Fruit fly (Drosophila melanogaster): ENCODE measurements around the gene CG14086.

CG14086 gene

dm6 chr3L:19261720-19262119 lies 13.9 kb upstream of the CG14086 start:
- TF ChIP-seq CG8765 (GFP tag; IDR thresholded peaks at IDR 0.05) (no peak), btn (GFP tag; optimal IDR thresholded peaks at IDR 0.05) (no peak), Med (GFP tag) (peak; percentile 21), CG11695 (GFP tag; IDR thresholded peaks at IDR 0.05) (no peak), ems (GFP tag; optimal IDR thresholded peaks at IDR 0.05) (no peak), CG10959 (GFP tag; IDR thresholded peaks at IDR 0.05) (no peak), CG7963 (GFP tag; IDR thresholded peaks at IDR 0.05; ENCODE audit: partially characterized antibody) (0 out of 3 replicates have a peak, but pooled peaks have one; percentile 54), sens (GFP tag) (peak; percentile 75)

dm6 chr3L:19263480-19264140 lies 12.0 kb upstream of the CG14086 start, which contains the start of the genes CG42374 and Mettl5:
CG42374 (plus strand) TSS chr3L:19263766.
Mettl5 (plus strand) TSS chr3L:19263766.
- TF ChIP-seq E2f2 (GFP tag; IDR thresholded peaks at IDR 0.05) (peak; percentile 30; the same call in 1 of the 2 replicates), slbo (GFP tag; IDR thresholded peaks at IDR 0.05) (peak; percentile 56), CG10654 (GFP tag; optimal IDR thresholded peaks at IDR 0.05) (no peak), CG5953 (GFP tag; IDR thresholded peaks at IDR 0.05) (0 out of 2 replicates have a peak, but pooled peaks have one; percentile 1), stc (GFP tag; IDR thresholded peaks at IDR 0.05) (peak; percentile 61; the same call in 1 of the 2 replicates), bsh (GFP tag; optimal IDR thresholded peaks at IDR 0.05) (peak in 1 of 2 experiments; percentile 62), B-H1 (GFP tag; IDR thresholded peaks at IDR 0.05) (no peak; the same call in 2 of the 3 replicates), ken (GFP tag; IDR thresholded peaks at IDR 0.05) (no peak), CG7928 (GFP tag; optimal IDR thresholded peaks at IDR 0.05) (no peak), ssp (GFP tag; IDR thresholded peaks at IDR 0.05) (no peak), tna (GFP tag; IDR thresholded peaks at IDR 0.05; ENCODE audit: partially characterized antibody) (no peak), lmd (GFP tag; IDR thresholded peaks at IDR 0.05) (peak; percentile 37), Antp (GFP tag; optimal IDR thresholded peaks at IDR 0.05) (no peak), MESR4 (GFP tag; optimal IDR thresholded peaks at IDR 0.05) (peak; percentile 25), MTF-1 (GFP tag; optimal IDR thresholded peaks at IDR 0.05; ENCODE audit: borderline replicate concordance) (peak; percentile 63), Dip3 (GFP tag; optimal IDR thresholded peaks at IDR 0.05) (no peak), CG6254 (GFP tag; optimal IDR thresholded peaks at IDR 0.05) (peak; percentile 31), CG34422 (GFP tag; IDR thresholded peaks at IDR 0.05) (peak; percentile 76; the same call in 1 of the 3 replicates), CG7839 (tag; optimal IDR thresholded peaks at IDR 0.05) (peak; percentile 61), CG14860 (GFP tag; IDR thresholded peaks at IDR 0.05; ENCODE audit: partially characterized antibody) (no peak), yki (optimal IDR thresholded peaks at IDR 0.05) (no peak), ase (GFP tag; IDR thresholded peaks at IDR 0.05) (0 out of 3 replicates have a peak, but pooled peaks have one; percentile 50), slou (GFP tag; optimal IDR thresholded peaks at IDR 0.05) (no peak), CG31388 (GFP tag; optimal IDR thresholded peaks at IDR 0.05) (no peak), al (GFP tag; IDR thresholded peaks at IDR 0.05) (0 out of 2 replicates have a peak, but pooled peaks have one; percentile 5), Adf1 (GFP tag; IDR thresholded peaks at IDR 0.05) (no peak; the same call in 1 of the 2 replicates), fd96Cb (tag; optimal IDR thresholded peaks at IDR 0.05) (peak; percentile 44), E2f1 (GFP tag; IDR thresholded peaks at IDR 0.05) (peak; percentile 25; the same call in 1 of the 2 replicates), ro (GFP tag; IDR thresholded peaks at IDR 0.05) (no peak), CG17359 (tag; optimal IDR thresholded peaks at IDR 0.05) (peak; percentile 45), CG43689 (GFP tag; IDR thresholded peaks at IDR 0.05) (no peak), CG1233 (GFP tag; optimal IDR thresholded peaks at IDR 0.05) (peak; percentile 47), Ssrp (tag; optimal IDR thresholded peaks at IDR 0.05) (peak; percentile 31), CG2120 (GFP tag; optimal IDR thresholded peaks at IDR 0.05) (peak; percentile 32), CG18619 (GFP tag; optimal IDR thresholded peaks at IDR 0.05) (peak; percentile 24), CG7987 (GFP tag; optimal IDR thresholded peaks at IDR 0.05) (peak; percentile 13), Awh (GFP tag; IDR thresholded peaks at IDR 0.05) (peak; percentile 60; the same call in 1 of the 2 replicates), lilli (GFP tag; optimal IDR thresholded peaks at IDR 0.05) (peak; percentile 13), tio (GFP tag; optimal IDR thresholded peaks at IDR 0.05) (no peak), CG8290 (GFP tag; optimal IDR thresholded peaks at IDR 0.05) (no peak), CG8290 (tag; optimal IDR thresholded peaks at IDR 0.05) (peak in 1 of 2 experiments; percentile 52), D19B (GFP tag; optimal IDR thresholded peaks at IDR 0.05) (no peak)

Measured in whole organism, embryonic.